Fruit fly (Drosophila melanogaster) whole organism, embryonic: ENCODE data around the gene CG6106.

Source experiments
- Aef1 ChIP-seq: fragments of 200-800 bp; sonication (Bioruptor generic); IDR thresholded peaks from 3 replicates; pipeline ENCODE4 v1.3.6; 2022; ENCODE audit warnings: missing biosample characterization, missing genetic modification characterization
- CG10267 ChIP-seq: fragments of 200-800 bp; sonication (Bioruptor generic); optimal IDR thresholded peaks from 2 replicates; lab custom pipeline; 2018; ENCODE audit warnings: missing biosample characterization, mild to moderate bottlenecking, missing genetic modification characterization, moderate library complexity
- CG10274 ChIP-seq: fragments of 200-800 bp; sonication (Bioruptor generic); optimal IDR thresholded peaks from 3 replicates; lab custom pipeline; 2017; ENCODE audit warnings: missing biosample characterization, mild to moderate bottlenecking, missing genetic modification characterization
- CG10321 ChIP-seq: fragments of 200-800 bp; sonication (Bioruptor generic); IDR thresholded peaks from 2 replicates; pipeline ENCODE4 v1.3.6; 2022; ENCODE audit warnings: missing biosample characterization, missing genetic modification characterization
- CG10565 ChIP-seq: fragments of 200-800 bp; sonication (Bioruptor generic); optimal IDR thresholded peaks from 3 replicates; lab custom pipeline; 2016; ENCODE audit warnings: missing biosample characterization, mild to moderate bottlenecking, missing genetic modification characterization
- CG10654 ChIP-seq: fragments of 200-800 bp; sonication (Bioruptor generic); optimal IDR thresholded peaks from 2 replicates; lab custom pipeline; 2016; ENCODE audit warnings: missing biosample characterization, missing genetic modification characterization
- CG10979 ChIP-seq: fragments of 200-800 bp; sonication (Bioruptor generic); optimal IDR thresholded peaks from 2 replicates; lab custom pipeline; 2018; ENCODE audit warnings: missing biosample characterization, mild to moderate bottlenecking, missing genetic modification characterization, moderate library complexity
- CG13894 ChIP-seq: fragments of 200-800 bp; sonication (Bioruptor generic); optimal IDR thresholded peaks from 3 replicates; lab custom pipeline; 2018; ENCODE audit warnings: missing biosample characterization, mild to moderate bottlenecking, missing genetic modification characterization, moderate library complexity
- CG15011 ChIP-seq: fragments of 200-800 bp; sonication (Bioruptor generic); optimal IDR thresholded peaks from 3 replicates; lab custom pipeline; 2018; ENCODE audit warnings: missing biosample characterization, mild to moderate bottlenecking, missing genetic modification characterization
- CG1602 ChIP-seq: fragments of 200-800 bp; sonication (Bioruptor generic); optimal IDR thresholded peaks from 3 replicates; lab custom pipeline; 2016; ENCODE audit warnings: missing biosample characterization, missing genetic modification characterization
- CG16863 ChIP-seq: fragments of 200-800 bp; sonication (Bioruptor generic); optimal IDR thresholded peaks from 3 replicates; lab custom pipeline; 2016; ENCODE audit warnings: missing biosample characterization, missing genetic modification characterization
- CG3065 ChIP-seq: fragments of 200-800 bp; sonication (Bioruptor generic); optimal IDR thresholded peaks from 2 replicates; lab custom pipeline; 2016; ENCODE audit warnings: missing biosample characterization, missing genetic modification characterization
- CG31441 ChIP-seq: fragments of 200-800 bp; sonication (Bioruptor generic); IDR thresholded peaks from 2 replicates; pipeline ENCODE4 v1.3.6; 2022; ENCODE audit warnings: missing biosample characterization, missing genetic modification characterization
- CG32767 ChIP-seq: fragments of 200-800 bp; sonication (Bioruptor generic); IDR thresholded peaks from 2 replicates; pipeline ENCODE4 v1.3.6; 2022; ENCODE audit warnings: missing biosample characterization, missing genetic modification characterization
- CG33557 ChIP-seq: fragments of 200-800 bp; sonication (Bioruptor generic); optimal IDR thresholded peaks from 2 replicates; lab custom pipeline; 2019; ENCODE audit warnings: missing biosample characterization, mild to moderate bottlenecking, missing genetic modification characterization, moderate library complexity
- CG4404 ChIP-seq: fragments of 200-800 bp; sonication (Bioruptor generic); IDR thresholded peaks from 2 replicates; pipeline ENCODE4 v1.3.6; 2022; ENCODE audit warnings: missing biosample characterization, missing genetic modification characterization
- CG6175 ChIP-seq: fragments of 200-800 bp; sonication (Bioruptor generic); IDR thresholded peaks from 3 replicates; pipeline ENCODE4 v1.3.6; 2022; ENCODE audit warnings: missing biosample characterization, missing genetic modification characterization
- CG6683 ChIP-seq: fragments of 200-800 bp; sonication (Bioruptor generic); optimal IDR thresholded peaks from 2 replicates; lab custom pipeline; 2017; ENCODE audit warnings: missing biosample characterization, mild to moderate bottlenecking, missing genetic modification characterization, missing genetic modification reagents
- CG6765 ChIP-seq: fragments of 200-800 bp; sonication (Bioruptor generic); optimal IDR thresholded peaks from 3 replicates; lab custom pipeline; 2017; ENCODE audit warnings: missing biosample characterization, mild to moderate bottlenecking, missing genetic modification characterization
- CG6791 ChIP-seq: fragments of 200-800 bp; sonication (Bioruptor generic); IDR thresholded peaks from 3 replicates; pipeline ENCODE4 v1.3.6; 2022; ENCODE audit warnings: missing biosample characterization, missing genetic modification characterization; ENCODE audit not compliant: partially characterized antibody
- CG6854 ChIP-seq: fragments of 200-800 bp; sonication (Bioruptor generic); optimal IDR thresholded peaks from 3 replicates; lab custom pipeline; 2017; ENCODE audit warnings: missing biosample characterization, mild to moderate bottlenecking, missing genetic modification characterization
- CG8765 ChIP-seq: fragments of 200-800 bp; sonication (Bioruptor generic); IDR thresholded peaks from 2 replicates; pipeline ENCODE4 v1.3.6; 2022; ENCODE audit warnings: missing biosample characterization, missing genetic modification characterization
- CG9727 ChIP-seq: fragments of 200-800 bp; sonication (Bioruptor generic); optimal IDR thresholded peaks from 3 replicates; lab custom pipeline; 2017; ENCODE audit warnings: missing biosample characterization, mild to moderate bottlenecking, missing genetic modification characterization
- Hmr ChIP-seq: fragments of 200-800 bp; sonication (Bioruptor generic); optimal IDR thresholded peaks from 3 replicates; lab custom pipeline; 2017; ENCODE audit warnings: mild to moderate bottlenecking, missing biosample characterization, missing genetic modification reagents, missing genetic modification characterization
- Hr51 ChIP-seq, 2 experiments: fragments of 200-800 bp; sonication (Bioruptor generic); optimal IDR thresholded peaks; 2 replicates in 1 of 2; 3 replicates in 1 of 2; lab custom pipeline; 2016 to 2018; ENCODE audit warnings: missing biosample characterization in 2 of 2, missing genetic modification characterization in 2 of 2, mild to moderate bottlenecking in 1 of 2, moderate library complexity in 1 of 2
- Lhr ChIP-seq: fragments of 200-800 bp; sonication (Bioruptor generic); optimal IDR thresholded peaks from 3 replicates; lab custom pipeline; 2017; ENCODE audit warnings: mild to moderate bottlenecking, missing biosample characterization, missing genetic modification reagents, missing genetic modification characterization
- Lim3 ChIP-seq: fragments of 200-800 bp; sonication (Bioruptor generic); IDR thresholded peaks from 2 replicates; pipeline ENCODE4 v1.3.6; 2022; ENCODE audit warnings: missing biosample characterization, missing genetic modification characterization
- Lpt ChIP-seq: fragments of >200 bp; optimal IDR thresholded peaks from 2 replicates; lab custom pipeline; 2018; ENCODE audit warnings: missing biosample characterization, missing genetic modification characterization
- Max ChIP-seq: fragments of 200-800 bp; sonication (Bioruptor generic); optimal IDR thresholded peaks from 2 replicates; lab custom pipeline; 2016; ENCODE audit warnings: missing biosample characterization, mild to moderate bottlenecking, missing genetic modification characterization
- Med ChIP-seq: fragments of 200-800 bp; sonication (Bioruptor generic); peaks from one replicate; lab custom pipeline; 2016; ENCODE audit warnings: missing biosample characterization, missing genetic modification characterization, mild to moderate bottlenecking, inconsistent platforms, moderate library complexity
- NFAT ChIP-seq: fragments of 200-800 bp; sonication (Bioruptor generic); IDR thresholded peaks from 2 replicates; pipeline ENCODE4 v1.3.6; 2022; ENCODE audit warnings: missing biosample characterization, missing genetic modification characterization
- Nf-YA ChIP-seq: fragments of 200-800 bp; sonication (Bioruptor generic); IDR thresholded peaks from 2 replicates; pipeline ENCODE4 v1.3.6; 2022; ENCODE audit warnings: missing biosample characterization, missing genetic modification characterization
- Ptx1 ChIP-seq: fragments of 200-800 bp; sonication (Bioruptor generic); IDR thresholded peaks from 2 replicates; pipeline ENCODE4 v1.3.6; 2022; ENCODE audit warnings: missing biosample characterization, missing genetic modification characterization
- Rfx ChIP-seq: fragments of 200-800 bp; sonication (Bioruptor generic); IDR thresholded peaks from 2 replicates; pipeline ENCODE4 v1.3.6; 2022; ENCODE audit warnings: missing biosample characterization, missing genetic modification characterization
- Ssrp ChIP-seq: fragments of 200-800 bp; sonication (Bioruptor generic); optimal IDR thresholded peaks from 2 replicates; lab custom pipeline; 2018; ENCODE audit warnings: missing biosample characterization, mild to moderate bottlenecking, missing genetic modification characterization, moderate library complexity
- eve ChIP-seq, 2 experiments: fragments of >200 bp; optimal IDR thresholded peaks; 2 replicates each; lab custom pipeline; 2017; ENCODE audit warnings: missing biosample characterization in 2 of 2, missing genetic modification characterization in 2 of 2
- ind ChIP-seq: fragments of 200-800 bp; sonication (Bioruptor generic); optimal IDR thresholded peaks from 3 replicates; lab custom pipeline; 2016; ENCODE audit warnings: missing biosample characterization, missing genetic modification characterization
- lov ChIP-seq, 2 experiments: fragments of 200-800 bp in 1 of 2; fragments of >200 bp in 1 of 2; sonication (Bioruptor generic) in 1 of 2; IDR thresholded peaks in 1 of 2; optimal IDR thresholded peaks in 1 of 2; 2 replicates in 1 of 2; 3 replicates in 1 of 2; pipeline versions ENCODE4 v1.3.6 to Lab custom; 2017 to 2022; ENCODE audit warnings: missing biosample characterization in 1 of 2, missing genetic modification characterization in 1 of 2
- mirr ChIP-seq: fragments of 200-800 bp; sonication (Bioruptor generic); optimal IDR thresholded peaks from 3 replicates; lab custom pipeline; 2018; ENCODE audit warnings: missing biosample characterization, mild to moderate bottlenecking, missing genetic modification characterization
- onecut ChIP-seq: fragments of 200-800 bp; sonication (Bioruptor generic); IDR thresholded peaks from 2 replicates; pipeline ENCODE4 v1.3.6; 2022; ENCODE audit warnings: missing biosample characterization, missing genetic modification characterization
- pho ChIP-seq: fragments of 200-800 bp; sonication (Bioruptor generic); optimal IDR thresholded peaks from 2 replicates; lab custom pipeline; 2016; ENCODE audit warnings: missing biosample characterization, missing genetic modification characterization
- prd ChIP-seq, 3 experiments: fragments of >200 bp in 2 of 3; fragments of 200-800 bp in 1 of 3; sonication (Bioruptor generic) in 1 of 3; optimal IDR thresholded peaks in 2 of 3; IDR thresholded peaks in 1 of 3; 2 replicates in 2 of 3; 3 replicates in 1 of 3; pipeline versions ENCODE4 v1.3.6 to Lab custom; 2017 to 2022; ENCODE audit warnings: missing biosample characterization in 1 of 3, missing genetic modification characterization in 1 of 3
- shn ChIP-seq: fragments of 200-800 bp; sonication (Bioruptor generic); optimal IDR thresholded peaks from 3 replicates; lab custom pipeline; 2016; ENCODE audit warnings: missing biosample characterization, missing genetic modification characterization
- slou ChIP-seq: fragments of 200-800 bp; sonication (Bioruptor generic); optimal IDR thresholded peaks from 3 replicates; lab custom pipeline; 2016; ENCODE audit warnings: missing biosample characterization, missing genetic modification characterization
- sug ChIP-seq: fragments of 200-800 bp; optimal IDR thresholded peaks from 2 replicates; lab custom pipeline; 2019; ENCODE audit warnings: missing biosample characterization, mild to moderate bottlenecking, missing genetic modification characterization, moderate library complexity
- unc-4 ChIP-seq: fragments of 200-800 bp; sonication (Bioruptor generic); IDR thresholded peaks from 2 replicates; pipeline ENCODE4 v1.3.6; 2022; ENCODE audit warnings: missing biosample characterization, missing genetic modification characterization; ENCODE audit not compliant: partially characterized antibody
- z ChIP-seq: fragments of 200-800 bp; sonication (Bioruptor generic); IDR thresholded peaks from 3 replicates; pipeline ENCODE4 v1.3.6; 2022; ENCODE audit warnings: missing biosample characterization, missing genetic modification characterization

CG6106 gene

DNA sequence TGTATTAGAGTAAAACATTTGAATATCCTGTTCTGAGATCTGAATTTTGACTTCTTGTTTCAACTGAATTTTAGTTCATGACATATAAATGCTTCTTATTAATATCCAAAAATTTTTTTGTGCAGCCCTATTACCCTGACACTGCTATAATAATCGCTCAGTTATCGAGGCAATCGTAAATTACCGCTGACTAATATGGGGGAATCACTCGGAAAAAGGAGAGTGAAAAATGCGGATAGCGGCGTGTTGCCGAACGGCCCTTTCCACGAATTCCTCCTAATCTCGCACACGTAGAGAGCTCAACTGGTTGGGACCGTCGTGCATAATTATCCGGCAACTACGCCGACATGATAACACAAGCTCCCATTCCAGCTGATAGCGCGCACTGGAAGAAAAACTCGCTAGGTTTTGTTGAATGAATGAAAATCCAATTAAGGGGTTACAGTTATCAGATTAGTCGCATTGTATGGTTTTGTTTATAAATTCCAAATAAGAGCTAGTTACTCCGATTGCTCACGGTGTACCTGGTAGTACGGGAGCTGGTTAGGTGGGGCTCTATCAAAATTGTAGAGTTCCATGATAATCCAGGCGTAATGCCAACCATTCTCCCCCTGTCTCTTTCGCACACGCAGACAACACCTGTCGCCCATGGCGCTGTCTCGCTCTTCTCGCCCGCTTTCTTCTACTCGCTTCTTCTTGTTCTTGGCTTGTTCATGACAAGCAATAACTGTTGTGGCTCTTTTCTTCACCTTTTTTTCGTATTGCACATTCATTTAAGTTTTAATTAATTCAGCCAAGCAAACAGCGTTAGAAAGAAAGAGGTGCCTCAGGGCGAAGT, 9.3 kb downstream of the CG6106 start (continued):
- TF ChIP-seq CG10274 (GFP tag; lab: Kevin White, UChicago) (peak; percentile 63), CG15011 (GFP tag; lab: Kevin White, UChicago) (peak; percentile 37), eve (GFP tag; optimal IDR thresholded peaks at IDR 0.05; lab: Kevin White, UChicago) (no peak), CG16863 (GFP tag; lab: Kevin White, UChicago) (peak; percentile 61), CG10321 (GFP tag; lab: Robert Waterston, UW) (peak; percentile 63), CG9727 (GFP tag; lab: Kevin White, UChicago) (peak; percentile 38), Lhr (GFP tag; lab: Kevin White, UChicago) (peak; percentile 20), Aef1 (GFP tag; lab: Robert Waterston, UW) (peak; percentile 79), Ptx1 (GFP tag; lab: Robert Waterston, UW) (peak; percentile 73), Nf-YA (peak; percentile 49; the same call in 1 of the 2 replicates), CG8765 (GFP tag; lab: Robert Waterston, UW) (peak; percentile 52; the same call in 1 of the 2 replicates), CG10979 (tag; lab: Kevin White, UChicago) (peak; percentile 56), slou (GFP tag; lab: Kevin White, UChicago) (no peak), CG10267 (peak; percentile 26), CG6765 (no peak), CG3065 (GFP tag; lab: Kevin White, UChicago) (no peak), shn (peak; percentile 79), CG33557 (no peak), onecut (GFP tag; lab: Robert Waterston, UW) (peak; percentile 60), CG4404 (GFP tag; lab: Robert Waterston, UW) (peak; percentile 55), Hr51 (GFP tag; optimal IDR thresholded peaks at IDR 0.05; lab: Kevin White, UChicago) (peak; percentile 45 to 61), CG32767 (no peak), Lim3 (GFP tag; lab: Robert Waterston, UW) (peak; percentile 6; the same call in 1 of the 2 replicates), Rfx (GFP tag; lab: Robert Waterston, UW) (peak; percentile 92), CG13894 (tag; lab: Kevin White, UChicago) (peak; percentile 75), CG6854 (GFP tag; lab: Kevin White, UChicago) (peak; percentile 63), CG1602 (GFP tag; lab: Kevin White, UChicago) (peak; percentile 18), lov (optimal IDR thresholded peaks at IDR 0.05; lab: Kevin White, UChicago) (no peak), lov (GFP tag; IDR thresholded peaks at IDR 0.05; lab: Robert Waterston, UW) (peak; percentile 61; the same call in 1 of the 3 replicates), CG10565 (GFP tag; lab: Kevin White, UChicago) (no peak), Max (GFP tag; lab: Kevin White, UChicago) (peak; percentile 19), CG10654 (GFP tag; lab: Kevin White, UChicago) (peak; percentile 28), prd (optimal IDR thresholded peaks at IDR 0.05; lab: Kevin White, UChicago) (no peak), prd (GFP tag; IDR thresholded peaks at IDR 0.05; lab: Robert Waterston, UW) (peak; percentile 75), Lpt (GFP tag; lab: Kevin White, UChicago) (no peak), CG6175 (GFP tag; lab: Robert Waterston, UW) (peak; percentile 69; the same call in 2 of the 3 replicates), CG6791 (no peak), CG31441 (GFP tag; lab: Robert Waterston, UW) (peak; percentile 52), ind (GFP tag; lab: Kevin White, UChicago) (peak; percentile 76), Hmr (GFP tag; lab: Kevin White, UChicago) (peak; percentile 84), NFAT (GFP tag; lab: Robert Waterston, UW) (peak; percentile 90), Med (GFP tag; lab: Kevin White, UChicago) (peak; percentile 96), CG6683 (GFP tag; lab: Kevin White, UChicago) (peak; percentile 41), pho (GFP tag; lab: Kevin White, UChicago) (peak; percentile 74), z (GFP tag; lab: Robert Waterston, UW) (0 out of 3 replicates have a peak, but pooled peaks have one; percentile 20), Ssrp (peak; percentile 23), sug (tag; lab: Kevin White, UChicago) (peak; percentile 87), unc-4 (GFP tag; lab: Robert Waterston, UW) (no peak), mirr (GFP tag; lab: Kevin White, UChicago) (peak; percentile 80)
